Worm (Caenorhabditis elegans) whole organism, late embryonic: ENCODE data around the gene C05A2.4.

Source experiments
- C08G9.2 ChIP-seq: sonication (generic microtip); optimal IDR thresholded peaks from 2 replicates; lab custom pipeline; 2016; ENCODE audit warnings: mild to moderate bottlenecking, missing genetic modification characterization, moderate library complexity, missing compliant biosample characterization
- K09A11.1 ChIP-seq: sonication (generic microtip); optimal IDR thresholded peaks from 2 replicates; lab custom pipeline; 2017; ENCODE audit warnings: antibody characterized with exemption, mild to moderate bottlenecking, missing genetic modification characterization, missing compliant biosample characterization; ENCODE audit not compliant: insufficient read depth
- ceh-14 ChIP-seq: sonication (generic microtip); optimal IDR thresholded peaks from 2 replicates; lab custom pipeline; 2016; ENCODE audit warnings: missing genotype, missing genetic modification characterization, missing compliant biosample characterization
- ceh-18 ChIP-seq: sonication (generic microtip); optimal IDR thresholded peaks from 2 replicates; lab custom pipeline; 2016; ENCODE audit warnings: missing genetic modification characterization, missing compliant biosample characterization
- ceh-22 ChIP-seq: sonication (generic microtip); optimal IDR thresholded peaks from 2 replicates; lab custom pipeline; 2017; ENCODE audit warnings: missing biosample characterization, missing genetic modification characterization
- hlh-8 ChIP-seq: sonication (generic microtip); optimal IDR thresholded peaks from 2 replicates; lab custom pipeline; 2016; ENCODE audit warnings: missing genotype, missing genetic modification characterization, missing compliant biosample characterization
- lim-6 ChIP-seq: sonication (generic microtip); optimal IDR thresholded peaks from 2 replicates; lab custom pipeline; 2016; ENCODE audit warnings: missing genetic modification characterization, missing compliant biosample characterization
- npax-4 ChIP-seq: sonication (generic microtip); optimal IDR thresholded peaks from 2 replicates; lab custom pipeline; 2016; ENCODE audit warnings: missing genetic modification characterization, missing compliant biosample characterization
- ref-2 ChIP-seq: sonication (generic microtip); optimal IDR thresholded peaks from 2 replicates; lab custom pipeline; 2016; ENCODE audit warnings: missing genetic modification characterization, missing compliant biosample characterization
- sox-4 ChIP-seq: sonication (generic microtip); optimal IDR thresholded peaks from 2 replicates; lab custom pipeline; 2017; ENCODE audit warnings: mild to moderate bottlenecking, missing genetic modification characterization, inconsistent platforms, missing compliant biosample characterization
- tbx-7 ChIP-seq: sonication (generic microtip); optimal IDR thresholded peaks from 2 replicates; lab custom pipeline; 2016; ENCODE audit warnings: missing genotype, missing genetic modification characterization, missing compliant biosample characterization
- zip-5 ChIP-seq: sonication (generic microtip); optimal IDR thresholded peaks from 2 replicates; lab custom pipeline; 2016; ENCODE audit warnings: missing genetic modification characterization, missing compliant biosample characterization
- ztf-16 ChIP-seq: sonication (generic microtip); optimal IDR thresholded peaks from 2 replicates; lab custom pipeline; 2017; ENCODE audit warnings: missing genetic modification characterization, missing compliant biosample characterization

- no peak for TF ChIP-seq lim-6 (tag; lab: Kevin White, UChicago)
- TF ChIP-seq zip-5 (tag; lab: Kevin White, UChicago): no peak
- TF ChIP-seq ceh-18 (tag; lab: Kevin White, UChicago): no peak
- no peak for TF ChIP-seq ceh-22 (tag; lab: Kevin White, UChicago)
- no peak for TF ChIP-seq ref-2 (tag; lab: Kevin White, UChicago)
- TF ChIP-seq npax-4 (tag; lab: Kevin White, UChicago): no peak
- no peak for TF ChIP-seq C08G9.2
- TF ChIP-seq K09A11.1 (tag; lab: Kevin White, UChicago): no peak
- TF ChIP-seq sox-4 (tag; lab: Kevin White, UChicago): no peak
- TF ChIP-seq ceh-14 (tag; lab: Kevin White, UChicago): no peak
- no peak for TF ChIP-seq ztf-16 (tag; lab: Kevin White, UChicago)
- TF ChIP-seq hlh-8: no peak
- TF ChIP-seq tbx-7 (tag; lab: Kevin White, UChicago): no peak
These were observed 25.1 kb downstream of the C05A2.4 start for ce11 chrV:10720303-10720847.
